Worm (Caenorhabditis elegans) whole organism, L1 larva: ENCODE data around the gene mlc-1.

Experiments used
- C04F5.9 ChIP-seq: sonication (generic microtip); optimal IDR thresholded peaks from 2 replicates; lab custom pipeline; 2016; ENCODE audit warnings: missing genetic modification characterization, missing compliant biosample characterization
- C16A3.4 ChIP-seq: fragments of 150-350 bp; optimal IDR thresholded peaks from 2 replicates; lab custom pipeline; 2014; ENCODE audit warnings: missing biosample characterization, missing genetic modification characterization
- Y116A8C.19 ChIP-seq: sonication (generic microtip); optimal IDR thresholded peaks from 2 replicates; lab custom pipeline; 2016; ENCODE audit warnings: missing compliant biosample characterization, missing genetic modification characterization, borderline replicate concordance
- alr-1 ChIP-seq: fragments of 200-800 bp; sonication (Bioruptor generic); optimal IDR thresholded peaks from 2 replicates; lab custom pipeline; 2018; ENCODE audit warnings: borderline replicate concordance, mild to moderate bottlenecking, missing genetic modification characterization, missing compliant biosample characterization
- ama-1 ChIP-seq: fragments of 150-350 bp; optimal IDR thresholded peaks from 2 replicates; lab custom pipeline; 2014
- blmp-1 ChIP-seq: fragments of 150-350 bp; optimal IDR thresholded peaks from 2 replicates; lab custom pipeline; 2014; ENCODE audit warnings: missing biosample characterization, missing genetic modification characterization
- ceh-8 ChIP-seq: fragments of 200-800 bp; sonication (Bioruptor generic); optimal IDR thresholded peaks from 2 replicates; lab custom pipeline; 2018; ENCODE audit warnings: mild to moderate bottlenecking, missing genetic modification characterization, moderate library complexity, missing compliant biosample characterization
- ceh-90 ChIP-seq: sonication (generic microtip); optimal IDR thresholded peaks from 2 replicates; lab custom pipeline; 2016; ENCODE audit warnings: missing genetic modification characterization, missing compliant biosample characterization
- ces-1 ChIP-seq: fragments of 150-350 bp; optimal IDR thresholded peaks from 2 replicates; lab custom pipeline; 2014; ENCODE audit warnings: missing biosample characterization, missing genetic modification reagents, missing genetic modification characterization
- efl-1 ChIP-seq, 4 experiments: fragments of 150-350 bp; optimal IDR thresholded peaks in 3 of 4; peaks in 1 of 4; 1 replicate in 1 of 4; 2 replicates in 3 of 4; lab custom pipeline; 2014; ENCODE audit warnings: missing biosample characterization in 2 of 4, missing genetic modification characterization in 2 of 4, missing genetic modification reagents in 2 of 4
- efl-3 ChIP-seq: fragments of 200-800 bp; sonication (Bioruptor generic); optimal IDR thresholded peaks from 2 replicates; lab custom pipeline; 2018; ENCODE audit warnings: mild to moderate bottlenecking, missing genetic modification characterization, missing compliant biosample characterization
- elt-3 ChIP-seq, 6 experiments: fragments of 150-350 bp in 1 of 6; sonication (generic microtip); optimal IDR thresholded peaks; 2 replicates each; lab custom pipeline; 2017 to 2018; ENCODE audit warnings: missing biosample characterization in 6 of 6, missing genetic modification characterization in 6 of 6, inconsistent platforms in 1 of 6
- ets-5 ChIP-seq: fragments of 200-800 bp; sonication (Bioruptor generic); IDR thresholded peaks from 2 replicates; pipeline ENCODE4 v1.3.6; 2022; ENCODE audit warnings: missing genetic modification characterization, missing compliant biosample characterization
- grh-1 ChIP-seq: fragments of 200-800 bp; sonication (Bioruptor generic); IDR thresholded peaks from 2 replicates; pipeline ENCODE4 v1.3.6; 2022; ENCODE audit warnings: missing genetic modification reagents, missing genetic modification characterization, missing compliant biosample characterization
- hlh-17 ChIP-seq: fragments of 200-800 bp; sonication (Bioruptor generic); optimal IDR thresholded peaks from 2 replicates; lab custom pipeline; 2018; ENCODE audit warnings: missing genetic modification characterization, mild to moderate bottlenecking, missing compliant biosample characterization, moderate library complexity, borderline replicate concordance
- hlh-4 ChIP-seq: sonication (generic microtip); optimal IDR thresholded peaks from 2 replicates; lab custom pipeline; 2016; ENCODE audit warnings: mild to moderate bottlenecking, missing genetic modification characterization, missing compliant biosample characterization
- hpl-2 ChIP-seq: fragments of 150-350 bp; optimal IDR thresholded peaks from 2 replicates; lab custom pipeline; 2014; ENCODE audit warnings: missing biosample characterization, missing genetic modification reagents, missing genetic modification characterization
- irx-1 ChIP-seq: sonication (generic microtip); optimal IDR thresholded peaks from 2 replicates; lab custom pipeline; 2016; ENCODE audit warnings: missing genetic modification characterization, missing compliant biosample characterization
- isw-1 ChIP-seq: fragments of 200-800 bp; sonication (Bioruptor generic); IDR thresholded peaks from 2 replicates; pipeline ENCODE4 v1.3.6; 2022; ENCODE audit warnings: missing genetic modification characterization, missing compliant biosample characterization
- lin-13 ChIP-seq: fragments of 150-350 bp; optimal IDR thresholded peaks from 2 replicates; lab custom pipeline; 2014; ENCODE audit warnings: missing biosample characterization, missing genetic modification reagents, missing genetic modification characterization
- lin-14 ChIP-seq: fragments of 200-800 bp; sonication (Bioruptor generic); optimal IDR thresholded peaks from 2 replicates; lab custom pipeline; 2018; ENCODE audit warnings: mild to moderate bottlenecking, missing genetic modification characterization, moderate library complexity, missing compliant biosample characterization
- lin-35 ChIP-seq, 2 experiments: fragments of 150-350 bp; optimal IDR thresholded peaks; 2 replicates each; lab custom pipeline; 2014; ENCODE audit warnings: missing biosample characterization in 2 of 2, missing genetic modification characterization in 2 of 2, missing genetic modification reagents in 2 of 2
- lir-3 ChIP-seq: sonication (generic microtip); optimal IDR thresholded peaks from 2 replicates; lab custom pipeline; 2016; ENCODE audit warnings: mild to moderate bottlenecking, missing genetic modification characterization, moderate library complexity, missing compliant biosample characterization; ENCODE audit not compliant: poor library complexity
- lsy-2 ChIP-seq, 2 experiments: fragments of 150-350 bp; optimal IDR thresholded peaks; 2 replicates each; lab custom pipeline; 2014; ENCODE audit warnings: missing biosample characterization in 2 of 2, missing genetic modification characterization in 2 of 2
- mdl-1 ChIP-seq, 2 experiments: fragments of 150-350 bp; optimal IDR thresholded peaks; 2 replicates each; lab custom pipeline; 2014 to 2017; ENCODE audit warnings: missing biosample characterization in 2 of 2, missing genetic modification characterization in 2 of 2, inconsistent platforms in 1 of 2
- mef-2 ChIP-seq: fragments of 150-350 bp; optimal IDR thresholded peaks from 2 replicates; lab custom pipeline; 2014; ENCODE audit warnings: missing biosample characterization, missing genetic modification characterization
- mep-1 ChIP-seq: fragments of 150-350 bp; optimal IDR thresholded peaks from 2 replicates; lab custom pipeline; 2014; ENCODE audit warnings: missing biosample characterization, missing genetic modification characterization
- nhr-20 ChIP-seq: sonication (generic microtip); optimal IDR thresholded peaks from 2 replicates; lab custom pipeline; 2016; ENCODE audit warnings: mild to moderate bottlenecking, missing genetic modification characterization, missing compliant biosample characterization
- nhr-237 ChIP-seq: fragments of 150-350 bp; optimal IDR thresholded peaks from 2 replicates; lab custom pipeline; 2014; ENCODE audit warnings: missing biosample characterization, missing genetic modification characterization
- nhr-47 ChIP-seq: sonication (generic microtip); optimal IDR thresholded peaks from 2 replicates; lab custom pipeline; 2016; ENCODE audit warnings: mild to moderate bottlenecking, missing genetic modification characterization, moderate library complexity, missing compliant biosample characterization
- nhr-71 ChIP-seq: sonication (generic microtip); optimal IDR thresholded peaks from 2 replicates; lab custom pipeline; 2016; ENCODE audit warnings: mild to moderate bottlenecking, missing genetic modification characterization, moderate library complexity, missing compliant biosample characterization
- nhr-84 ChIP-seq: sonication (generic microtip); optimal IDR thresholded peaks from 2 replicates; lab custom pipeline; 2017; ENCODE audit warnings: missing biosample characterization, missing genetic modification characterization
- nhr-85 ChIP-seq: sonication (generic microtip); peaks from one replicate; lab custom pipeline; 2016; ENCODE audit warnings: missing genetic modification characterization, inconsistent platforms, missing compliant biosample characterization
- nhr-90 ChIP-seq: sonication (generic microtip); optimal IDR thresholded peaks from 2 replicates; lab custom pipeline; 2016; ENCODE audit warnings: mild to moderate bottlenecking, missing genetic modification characterization, missing compliant biosample characterization; ENCODE audit not compliant: poor library complexity
- rnt-1 ChIP-seq: sonication (generic microtip); optimal IDR thresholded peaks from 2 replicates; lab custom pipeline; 2016; ENCODE audit warnings: mild to moderate bottlenecking, missing genetic modification characterization, moderate library complexity, missing compliant biosample characterization
- snu-23 ChIP-seq: sonication (generic microtip); optimal IDR thresholded peaks from 2 replicates; lab custom pipeline; 2016; ENCODE audit warnings: missing genetic modification characterization, missing compliant biosample characterization
- sox-4 ChIP-seq: sonication (generic microtip); optimal IDR thresholded peaks from 2 replicates; lab custom pipeline; 2016; ENCODE audit warnings: missing genetic modification characterization, missing compliant biosample characterization
- swsn-7 ChIP-seq: sonication (generic microtip); optimal IDR thresholded peaks from 2 replicates; lab custom pipeline; 2016; ENCODE audit warnings: missing genetic modification characterization, missing compliant biosample characterization
- tbx-2 ChIP-seq: sonication (generic microtip); optimal IDR thresholded peaks from 2 replicates; lab custom pipeline; 2016; ENCODE audit warnings: missing genetic modification characterization, missing compliant biosample characterization
- tlp-1 ChIP-seq: fragments of 150-350 bp; optimal IDR thresholded peaks from 2 replicates; lab custom pipeline; 2014; ENCODE audit warnings: missing biosample characterization, missing genetic modification characterization
- unc-130 ChIP-seq: fragments of 150-350 bp; optimal IDR thresholded peaks from 2 replicates; lab custom pipeline; 2017; ENCODE audit warnings: missing biosample characterization, missing genetic modification characterization, inconsistent platforms
- unc-30 ChIP-seq: sonication (generic microtip); optimal IDR thresholded peaks from 2 replicates; lab custom pipeline; 2017; ENCODE audit warnings: missing biosample characterization, missing genetic modification characterization
- unc-62 ChIP-seq: fragments of 150-350 bp; optimal IDR thresholded peaks from 2 replicates; lab custom pipeline; 2014; ENCODE audit warnings: missing biosample characterization, missing genetic modification reagents, missing genetic modification characterization
- unc-86 ChIP-seq: sonication (generic microtip); optimal IDR thresholded peaks from 2 replicates; lab custom pipeline; 2016; ENCODE audit warnings: missing genetic modification characterization, missing compliant biosample characterization
- ztf-11 ChIP-seq, 2 experiments: sonication (generic microtip); optimal IDR thresholded peaks; 2 replicates each; lab custom pipeline; 2016 to 2017; ENCODE audit warnings: missing genetic modification characterization in 2 of 2, missing biosample characterization in 1 of 2, missing compliant biosample characterization in 1 of 2

mlc-1 gene

DNA sequence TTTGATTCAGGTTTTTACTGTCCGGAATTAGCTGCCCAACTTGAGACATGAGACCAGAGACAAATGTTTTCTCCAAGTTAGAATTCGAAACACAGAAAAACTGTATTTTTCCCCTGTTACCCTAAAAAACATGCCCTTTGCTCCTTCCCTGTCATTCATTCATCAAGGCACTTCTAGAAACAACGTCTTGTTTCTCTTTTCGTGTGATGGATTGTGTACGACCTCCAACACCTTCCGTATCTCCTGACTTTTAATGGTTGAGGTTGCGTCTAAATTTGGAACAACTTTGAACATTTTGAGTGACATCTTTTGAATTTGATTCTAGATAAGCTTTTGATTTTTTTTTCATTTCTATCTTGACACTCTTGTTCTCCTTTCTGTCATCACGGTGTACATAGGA, 36.4 kb upstream of the mlc-1 start (continued):
- no peak for TF ChIP-seq ceh-8
- no peak for TF ChIP-seq nhr-47 (tag; lab: Kevin White, UChicago)
- TF ChIP-seq ets-5 (GFP tag; lab: Robert Waterston, UW) = no peak
- TF ChIP-seq ceh-90 (tag; lab: Kevin White, UChicago) = no peak
- TF ChIP-seq nhr-20 (tag; lab: Kevin White, UChicago) = peak; percentile 42
- peak in 2 of 6 experiments; percentile 17 to 32 for TF ChIP-seq elt-3 (tag; optimal IDR thresholded peaks at IDR 0.05; lab: Kevin White, UChicago)
- TF ChIP-seq lin-35 (GFP tag; optimal IDR thresholded peaks at IDR 0.05; lab: Kevin White, UChicago) = peak in 1 of 2 experiments; percentile 9
- TF ChIP-seq isw-1 (GFP tag; lab: Robert Waterston, UW) = no peak
- TF ChIP-seq grh-1 (GFP tag; lab: Robert Waterston, UW) = no peak
- peak; percentile 62 for TF ChIP-seq lin-14
- TF ChIP-seq sox-4 (tag; lab: Kevin White, UChicago) = no peak
- TF ChIP-seq lin-13 (GFP tag; lab: Kevin White, UChicago) = no peak
- TF ChIP-seq nhr-71 (tag; lab: Kevin White, UChicago) = peak; percentile 49
- no peak for TF ChIP-seq mef-2 (tag; lab: Kevin White, UChicago)
- no peak for TF ChIP-seq ztf-11 (tag; optimal IDR thresholded peaks at IDR 0.05; lab: Kevin White, UChicago)
- no peak for TF ChIP-seq hlh-4 (tag; lab: Kevin White, UChicago)
- TF ChIP-seq tbx-2 (tag; lab: Kevin White, UChicago) = no peak

DNA sequence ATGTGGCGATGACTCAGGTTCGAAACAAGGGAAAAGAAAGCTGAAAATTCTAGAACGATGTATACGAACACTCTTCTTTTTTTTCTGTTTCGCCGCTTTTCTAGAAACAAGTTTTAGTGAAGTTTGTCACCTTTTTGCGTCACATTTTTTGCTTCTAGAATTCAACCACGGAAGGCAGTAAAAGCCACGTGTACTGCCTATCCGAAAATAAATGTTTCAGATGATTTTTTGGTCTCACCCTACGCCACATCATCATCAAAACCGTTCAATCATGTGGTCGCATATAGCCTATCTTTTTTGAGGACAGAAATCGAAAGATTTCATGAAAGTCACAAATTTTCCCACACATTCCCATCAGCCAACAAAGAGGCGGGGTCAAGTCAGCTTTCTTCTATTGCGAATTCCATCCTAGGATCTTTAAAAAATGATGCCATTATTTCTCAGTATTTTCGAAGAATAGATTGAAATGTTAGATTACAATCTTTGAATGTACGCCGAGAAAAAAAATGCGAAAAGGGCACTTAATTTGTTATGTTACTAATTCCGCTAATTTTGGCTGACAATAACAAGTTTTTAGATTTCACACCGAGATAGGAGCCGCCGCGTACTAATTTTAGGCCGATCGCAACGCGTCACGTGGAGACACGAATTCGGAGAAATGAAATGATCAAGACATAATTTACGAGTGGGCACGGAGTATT, 35.0 kb upstream of the mlc-1 start:
- no peak for TF ChIP-seq tlp-1
- TF ChIP-seq nhr-90 (tag; lab: Kevin White, UChicago) = peak; percentile 23
- TF ChIP-seq elt-3 (tag; optimal IDR thresholded peaks at IDR 0.05; lab: Kevin White, UChicago) = peak in 1 of 6 experiments; percentile 35
- TF ChIP-seq efl-1 (optimal IDR thresholded peaks at IDR 0.05; lab: Kevin White, UChicago) = no peak
- peak in 1 of 2 experiments; percentile 91 for TF ChIP-seq efl-1 (GFP tag; optimal IDR thresholded peaks at IDR 0.05 in 1 of 2; lab: Kevin White, UChicago)
- TF ChIP-seq nhr-85 (tag; lab: Kevin White, UChicago) = peak; percentile 92
- no peak for TF ChIP-seq hpl-2 (GFP tag; lab: Kevin White, UChicago)
- TF ChIP-seq lin-14 = peak; percentile 46
- TF ChIP-seq lir-3 (tag; lab: Kevin White, UChicago) = peak; percentile 1
- peak; percentile 4 for TF ChIP-seq lin-13 (GFP tag; lab: Kevin White, UChicago)
- TF ChIP-seq nhr-237 = no peak
- peak; percentile 67 for TF ChIP-seq nhr-20 (tag; lab: Kevin White, UChicago)
- TF ChIP-seq lin-35 (GFP tag; optimal IDR thresholded peaks at IDR 0.05; lab: Kevin White, UChicago) = peak in 1 of 2 experiments; percentile 37
- TF ChIP-seq rnt-1 (tag; lab: Kevin White, UChicago) = peak; percentile 6
- TF ChIP-seq mep-1 (tag; lab: Kevin White, UChicago) = no peak
- TF ChIP-seq mdl-1 (tag; optimal IDR thresholded peaks at IDR 0.05; lab: Kevin White, UChicago) = peak in 1 of 2 experiments; percentile 67
- TF ChIP-seq nhr-71 (tag; lab: Kevin White, UChicago) = peak; percentile 55
- no peak for TF ChIP-seq unc-62
- no peak for TF ChIP-seq nhr-84
- TF ChIP-seq irx-1 = peak; percentile 55
- peak; percentile 29 for TF ChIP-seq blmp-1 (tag; lab: Kevin White, UChicago)
- TF ChIP-seq lsy-2 (tag; optimal IDR thresholded peaks at IDR 0.05; lab: Kevin White, UChicago) = peak in 1 of 2 experiments; percentile 2
- TF ChIP-seq hlh-17 = no peak
- peak; percentile 13 for TF ChIP-seq snu-23 (GFP tag; lab: Kevin White, UChicago)
- 0 out of 2 replicates have a peak, but pooled peaks have one; percentile 26 for TF ChIP-seq grh-1 (GFP tag; lab: Robert Waterston, UW)
- TF ChIP-seq unc-86 (tag; lab: Kevin White, UChicago) = no peak

DNA sequence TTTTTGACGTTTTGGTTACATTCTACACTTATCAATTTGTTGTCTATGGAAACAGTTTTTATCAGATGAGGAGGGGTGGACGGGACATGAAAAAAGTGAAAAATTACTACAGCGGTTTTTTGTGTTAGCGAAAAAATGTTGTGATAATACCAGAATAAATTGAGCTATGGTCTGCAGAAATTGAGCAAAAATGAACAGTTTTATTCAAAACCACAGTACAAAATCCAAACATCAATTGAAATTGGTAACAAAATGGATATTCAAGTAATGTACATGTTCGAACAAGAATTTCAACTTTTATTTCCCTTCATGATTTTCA, 34.5 kb upstream of the mlc-1 start:
- TF ChIP-seq ama-1 (lab: Kevin White, UChicago) (no peak), unc-62 (no peak), C16A3.4 (no peak), nhr-71 (tag; lab: Kevin White, UChicago) (no peak), alr-1 (tag; lab: Kevin White, UChicago) (no peak), mdl-1 (tag; optimal IDR thresholded peaks at IDR 0.05; lab: Kevin White, UChicago) (no peak), ces-1 (GFP tag; lab: Kevin White, UChicago) (no peak), swsn-7 (tag; lab: Kevin White, UChicago) (no peak), C04F5.9 (no peak), unc-130 (tag; lab: Kevin White, UChicago) (no peak), ceh-90 (tag; lab: Kevin White, UChicago) (no peak), Y116A8C.19 (tag; lab: Kevin White, UChicago) (no peak), unc-30 (tag; lab: Kevin White, UChicago) (no peak), ceh-8 (no peak), efl-3 (GFP tag; lab: Kevin White, UChicago) (no peak), irx-1 (no peak)
